Fruit fly (Drosophila melanogaster) whole organism, embryonic: ENCODE data around the gene Parg.

Experiments used
- Adf1 ChIP-seq: fragments of 200-800 bp; sonication (Bioruptor generic); IDR thresholded peaks from 2 replicates; pipeline ENCODE4 v1.3.6; 2022; ENCODE audit warnings: missing biosample characterization, missing genetic modification characterization
- CG11696 ChIP-seq: fragments of 200-800 bp; sonication (Bioruptor generic); IDR thresholded peaks from 2 replicates; pipeline ENCODE4 v1.3.6; 2022; ENCODE audit warnings: missing biosample characterization, missing genetic modification characterization
- CG12236 ChIP-seq: fragments of 200-800 bp; sonication (Bioruptor generic); optimal IDR thresholded peaks from 2 replicates; lab custom pipeline; 2016; ENCODE audit warnings: missing biosample characterization, missing genetic modification characterization
- CG12659 ChIP-seq: fragments of 200-800 bp; sonication (Bioruptor generic); optimal IDR thresholded peaks from 3 replicates; lab custom pipeline; 2017; ENCODE audit warnings: mild to moderate bottlenecking, missing biosample characterization, missing genetic modification reagents, missing genetic modification characterization
- CG14050 ChIP-seq: fragments of 200-800 bp; sonication (Bioruptor generic); IDR thresholded peaks from 3 replicates; pipeline ENCODE4 v1.3.6; 2022; ENCODE audit warnings: missing biosample characterization, missing genetic modification characterization
- CG1602 ChIP-seq: fragments of 200-800 bp; sonication (Bioruptor generic); optimal IDR thresholded peaks from 3 replicates; lab custom pipeline; 2016; ENCODE audit warnings: missing biosample characterization, missing genetic modification characterization
- CG17328 ChIP-seq: fragments of 200-800 bp; sonication (Bioruptor generic); IDR thresholded peaks from 2 replicates; pipeline ENCODE4 v1.3.6; 2022; ENCODE audit warnings: missing biosample characterization, missing genetic modification characterization
- CG17612 ChIP-seq: fragments of 200-800 bp; sonication (Bioruptor generic); IDR thresholded peaks from 2 replicates; pipeline ENCODE4 v1.3.6; 2022; ENCODE audit warnings: missing biosample characterization, missing genetic modification characterization
- CG30020 ChIP-seq: fragments of 200-800 bp; optimal IDR thresholded peaks from 2 replicates; lab custom pipeline; 2019; ENCODE audit warnings: missing biosample characterization, mild to moderate bottlenecking, missing genetic modification characterization, moderate library complexity
- CG3163 ChIP-seq: fragments of 200-800 bp; sonication (Bioruptor generic); optimal IDR thresholded peaks from 3 replicates; lab custom pipeline; 2016; ENCODE audit warnings: missing biosample characterization, missing genetic modification characterization
- CG4360 ChIP-seq: fragments of 200-800 bp; sonication (Bioruptor generic); IDR thresholded peaks from 2 replicates; pipeline ENCODE4 v1.3.6; 2022; ENCODE audit warnings: missing biosample characterization, missing genetic modification characterization
- CG6683 ChIP-seq: fragments of 200-800 bp; sonication (Bioruptor generic); optimal IDR thresholded peaks from 2 replicates; lab custom pipeline; 2017; ENCODE audit warnings: missing biosample characterization, mild to moderate bottlenecking, missing genetic modification characterization, missing genetic modification reagents
- CG7963 ChIP-seq: fragments of 200-800 bp; sonication (Bioruptor generic); IDR thresholded peaks from 3 replicates; pipeline ENCODE4 v1.3.6; 2022; ENCODE audit warnings: missing biosample characterization, missing genetic modification characterization; ENCODE audit not compliant: partially characterized antibody
- CG7987 ChIP-seq: fragments of 200-800 bp; sonication (Bioruptor generic); optimal IDR thresholded peaks from 2 replicates; lab custom pipeline; 2018; ENCODE audit warnings: missing biosample characterization, mild to moderate bottlenecking, missing genetic modification characterization, moderate library complexity
- CG9437 ChIP-seq: fragments of 200-800 bp; sonication (Bioruptor generic); optimal IDR thresholded peaks from 2 replicates; lab custom pipeline; 2018; ENCODE audit warnings: missing biosample characterization, mild to moderate bottlenecking, missing genetic modification characterization
- Camta ChIP-seq: fragments of 200-800 bp; sonication (Bioruptor generic); optimal IDR thresholded peaks from 2 replicates; lab custom pipeline; 2016; ENCODE audit warnings: missing biosample characterization, missing genetic modification characterization
- Deaf1 ChIP-seq: fragments of 200-800 bp; optimal IDR thresholded peaks from 3 replicates; lab custom pipeline; 2019; ENCODE audit warnings: missing biosample characterization, mild to moderate bottlenecking, missing genetic modification characterization, moderate library complexity
- Dek ChIP-seq: fragments of 200-800 bp; sonication (Bioruptor generic); optimal IDR thresholded peaks from 3 replicates; lab custom pipeline; 2019; ENCODE audit warnings: missing biosample characterization, mild to moderate bottlenecking, missing genetic modification characterization, moderate library complexity
- Dfd ChIP-seq, 2 experiments: fragments of >200 bp; optimal IDR thresholded peaks; 2 replicates each; lab custom pipeline; 2017; ENCODE audit warnings: missing biosample characterization in 2 of 2, missing genetic modification characterization in 2 of 2
- Dref ChIP-seq: fragments of 200-800 bp; sonication (Bioruptor generic); IDR thresholded peaks from 2 replicates; pipeline ENCODE4 v1.3.6; 2022; ENCODE audit warnings: missing biosample characterization, missing genetic modification characterization
- Fer3 ChIP-seq: fragments of 200-800 bp; sonication (Bioruptor generic); optimal IDR thresholded peaks from 2 replicates; lab custom pipeline; 2018; ENCODE audit warnings: missing biosample characterization, mild to moderate bottlenecking, missing genetic modification characterization, moderate library complexity
- Hmx ChIP-seq: fragments of 200-800 bp; sonication (Bioruptor generic); optimal IDR thresholded peaks from 2 replicates; lab custom pipeline; 2016; ENCODE audit warnings: missing biosample characterization, missing genetic modification characterization
- Lhr ChIP-seq: fragments of 200-800 bp; sonication (Bioruptor generic); optimal IDR thresholded peaks from 3 replicates; lab custom pipeline; 2017; ENCODE audit warnings: mild to moderate bottlenecking, missing biosample characterization, missing genetic modification reagents, missing genetic modification characterization
- MESR4 ChIP-seq: fragments of 200-800 bp; sonication (Bioruptor generic); optimal IDR thresholded peaks from 2 replicates; lab custom pipeline; 2018; ENCODE audit warnings: missing biosample characterization, mild to moderate bottlenecking, missing genetic modification characterization, moderate library complexity
- Max ChIP-seq: fragments of 200-800 bp; sonication (Bioruptor generic); optimal IDR thresholded peaks from 2 replicates; lab custom pipeline; 2016; ENCODE audit warnings: missing biosample characterization, mild to moderate bottlenecking, missing genetic modification characterization
- Mrtf ChIP-seq: fragments of 200-800 bp; sonication (Bioruptor generic); IDR thresholded peaks from 3 replicates; pipeline ENCODE4 v1.3.6; 2022; ENCODE audit warnings: missing biosample characterization, missing genetic modification characterization
- NC2α ChIP-seq: fragments of 200-800 bp; sonication (Bioruptor generic); optimal IDR thresholded peaks from 2 replicates; lab custom pipeline; 2016; ENCODE audit warnings: missing biosample characterization, missing genetic modification characterization
- Oli ChIP-seq: fragments of 200-800 bp; sonication (Bioruptor generic); optimal IDR thresholded peaks from 2 replicates; lab custom pipeline; 2018; ENCODE audit warnings: missing biosample characterization, mild to moderate bottlenecking, missing genetic modification characterization, moderate library complexity
- Rfx ChIP-seq: fragments of 200-800 bp; sonication (Bioruptor generic); IDR thresholded peaks from 2 replicates; pipeline ENCODE4 v1.3.6; 2022; ENCODE audit warnings: missing biosample characterization, missing genetic modification characterization
- Sox100B ChIP-seq: fragments of 200-800 bp; sonication (Bioruptor generic); optimal IDR thresholded peaks from 3 replicates; lab custom pipeline; 2018; ENCODE audit warnings: missing biosample characterization, mild to moderate bottlenecking, missing genetic modification characterization
- Sox102F ChIP-seq: fragments of 200-800 bp; sonication (Bioruptor generic); optimal IDR thresholded peaks from 2 replicates; lab custom pipeline; 2018; ENCODE audit warnings: missing biosample characterization, mild to moderate bottlenecking, missing genetic modification characterization, moderate library complexity
- Trl ChIP-seq, 3 experiments: fragments of >200 bp in 2 of 3; fragments of 200-800 bp in 1 of 3; sonication (Bioruptor generic) in 1 of 3; optimal IDR thresholded peaks; 2 replicates in 1 of 3; 3 replicates in 2 of 3; lab custom pipeline; 2016 to 2017; ENCODE audit warnings: missing biosample characterization in 1 of 3, missing genetic modification characterization in 1 of 3
- bcd ChIP-seq: fragments of 200-800 bp; sonication (Bioruptor generic); optimal IDR thresholded peaks from 2 replicates; lab custom pipeline; 2017; ENCODE audit warnings: missing biosample characterization, mild to moderate bottlenecking, missing genetic modification characterization
- chn ChIP-seq: fragments of 200-800 bp; sonication (Bioruptor generic); optimal IDR thresholded peaks from 2 replicates; lab custom pipeline; 2016; ENCODE audit warnings: missing biosample characterization, missing genetic modification characterization
- crol ChIP-seq: fragments of 200-800 bp; sonication (Bioruptor generic); IDR thresholded peaks from 2 replicates; pipeline ENCODE4 v1.3.6; 2022; ENCODE audit warnings: missing biosample characterization, missing genetic modification characterization
- fd64A ChIP-seq: fragments of 200-800 bp; sonication (Bioruptor generic); optimal IDR thresholded peaks from 3 replicates; lab custom pipeline; 2018; ENCODE audit warnings: missing biosample characterization, mild to moderate bottlenecking, missing genetic modification characterization
- gro ChIP-seq: fragments of 200-800 bp; sonication (Bioruptor generic); optimal IDR thresholded peaks from 2 replicates; lab custom pipeline; 2016; ENCODE audit warnings: missing biosample characterization, missing genetic modification characterization
- ind ChIP-seq: fragments of 200-800 bp; sonication (Bioruptor generic); optimal IDR thresholded peaks from 3 replicates; lab custom pipeline; 2016; ENCODE audit warnings: missing biosample characterization, missing genetic modification characterization
- insv ChIP-seq, 2 experiments: fragments of 200-800 bp; sonication (Bioruptor generic); optimal IDR thresholded peaks; 3 replicates each; lab custom pipeline; 2016 to 2018; ENCODE audit warnings: missing biosample characterization in 2 of 2, missing genetic modification characterization in 2 of 2
- jumu ChIP-seq: fragments of 200-800 bp; sonication (Bioruptor generic); optimal IDR thresholded peaks from 3 replicates; lab custom pipeline; 2016; ENCODE audit warnings: missing biosample characterization, missing genetic modification characterization
- psq ChIP-seq: fragments of 200-800 bp; sonication (Bioruptor generic); optimal IDR thresholded peaks from 2 replicates; lab custom pipeline; 2017; ENCODE audit warnings: missing biosample characterization, missing genetic modification characterization
- row ChIP-seq: fragments of 200-800 bp; sonication (Bioruptor generic); IDR thresholded peaks from 3 replicates; pipeline ENCODE4 v1.3.6; 2022; ENCODE audit warnings: missing biosample characterization, missing genetic modification characterization
- sens ChIP-seq: fragments of 200-800 bp; sonication (Bioruptor generic); peaks from one replicate; lab custom pipeline; 2016; ENCODE audit warnings: missing biosample characterization, missing genetic modification characterization
- sisA ChIP-seq: fragments of 200-800 bp; sonication (Bioruptor generic); IDR thresholded peaks from 2 replicates; pipeline ENCODE4 v1.3.6; 2022; ENCODE audit warnings: missing biosample characterization, missing genetic modification characterization
- so ChIP-seq: fragments of 200-800 bp; sonication (Bioruptor generic); IDR thresholded peaks from 3 replicates; pipeline ENCODE4 v1.3.6; 2022; ENCODE audit warnings: missing biosample characterization, missing genetic modification characterization
- tna ChIP-seq: fragments of 200-800 bp; sonication (Bioruptor generic); IDR thresholded peaks from 2 replicates; pipeline ENCODE4 v1.3.6; 2022; ENCODE audit warnings: missing biosample characterization, missing genetic modification characterization; ENCODE audit not compliant: partially characterized antibody
- toy ChIP-seq: fragments of 200-800 bp; sonication (Bioruptor generic); IDR thresholded peaks from 2 replicates; pipeline ENCODE4 v1.3.6; 2022; ENCODE audit warnings: missing biosample characterization, missing genetic modification characterization
- tup ChIP-seq: fragments of 200-800 bp; sonication (Bioruptor generic); optimal IDR thresholded peaks from 2 replicates; lab custom pipeline; 2016; ENCODE audit warnings: missing biosample characterization, mild to moderate bottlenecking, missing genetic modification characterization, moderate library complexity
- wor ChIP-seq: fragments of 200-800 bp; sonication (Bioruptor generic); IDR thresholded peaks from 2 replicates; pipeline ENCODE4 v1.3.6; 2022; ENCODE audit warnings: missing biosample characterization, missing genetic modification characterization

Gene Parg

dm6 chrX:3694770-3695145 is 23.5 kb upstream of the Parg start (continued):
- no peak for TF ChIP-seq Sox102F
- TF ChIP-seq CG12659 (GFP tag; lab: Kevin White, UChicago): no peak
- TF ChIP-seq CG3163 (GFP tag; lab: Kevin White, UChicago): peak; percentile 42
- no peak for TF ChIP-seq tna
- TF ChIP-seq Adf1 (GFP tag; lab: Robert Waterston, UW): peak; percentile 87
- TF ChIP-seq Camta: no peak
- TF ChIP-seq Dek: no peak
- TF ChIP-seq CG4360: peak; percentile 74
- TF ChIP-seq toy (GFP tag; lab: Robert Waterston, UW): no peak
- no peak for TF ChIP-seq NC2α
- no peak for TF ChIP-seq Deaf1 (tag; lab: Kevin White, UChicago)
- peak in 1 of 2 experiments; percentile 74 for TF ChIP-seq Trl (optimal IDR thresholded peaks at IDR 0.05; lab: Kevin White, UChicago)
- TF ChIP-seq Trl (GFP tag; optimal IDR thresholded peaks at IDR 0.05; lab: Kevin White, UChicago): no peak

dm6 chrX:3693989-3694769 is 22.9 kb upstream of the Parg start:
- TF ChIP-seq gro (GFP tag; lab: Kevin White, UChicago) (no peak), wor (GFP tag; lab: Robert Waterston, UW) (no peak), row (peak; percentile 62), jumu (GFP tag; lab: Kevin White, UChicago) (peak; percentile 42), bcd (peak; percentile 55), Dref (GFP tag; lab: Robert Waterston, UW) (no peak), Rfx (GFP tag; lab: Robert Waterston, UW) (0 out of 2 replicates have a peak, but pooled peaks have one; percentile 15), crol (GFP tag; lab: Robert Waterston, UW) (no peak), chn (GFP tag; lab: Kevin White, UChicago) (peak; percentile 69), CG11696 (peak; percentile 84), CG9437 (GFP tag; lab: Kevin White, UChicago) (peak; percentile 72), Dfd (GFP tag; optimal IDR thresholded peaks at IDR 0.05; lab: Kevin White, UChicago) (no peak), Max (GFP tag; lab: Kevin White, UChicago) (no peak), Oli (peak; percentile 74), CG30020 (peak; percentile 11), ind (GFP tag; lab: Kevin White, UChicago) (peak; percentile 58), CG7987 (GFP tag; lab: Kevin White, UChicago) (no peak), fd64A (GFP tag; lab: Kevin White, UChicago) (peak; percentile 29), CG17612 (GFP tag; lab: Robert Waterston, UW) (no peak), sisA (GFP tag; lab: Robert Waterston, UW) (no peak; the same call in 1 of the 2 replicates), tup (GFP tag; lab: Kevin White, UChicago) (no peak), Fer3 (tag; lab: Kevin White, UChicago) (no peak), MESR4 (GFP tag; lab: Kevin White, UChicago) (no peak), psq (GFP tag; lab: Kevin White, UChicago) (no peak), CG14050 (GFP tag; lab: Robert Waterston, UW) (0 out of 3 replicates have a peak, but pooled peaks have one; percentile 14), so (GFP tag; lab: Robert Waterston, UW) (no peak), CG1602 (GFP tag; lab: Kevin White, UChicago) (peak; percentile 40), insv (GFP tag; optimal IDR thresholded peaks at IDR 0.05; lab: Kevin White, UChicago) (no peak), CG12236 (GFP tag; lab: Kevin White, UChicago) (peak; percentile 49), Sox100B (GFP tag; lab: Kevin White, UChicago) (peak; percentile 83), CG17328 (GFP tag; lab: Robert Waterston, UW) (no peak), sens (GFP tag; lab: Kevin White, UChicago) (peak; percentile 96), CG6683 (GFP tag; lab: Kevin White, UChicago) (no peak), Mrtf (no peak), CG7963 (GFP tag; lab: Robert Waterston, UW) (no peak), Lhr (peak; percentile 4), Hmx (GFP tag; lab: Kevin White, UChicago) (no peak), Trl (optimal IDR thresholded peaks at IDR 0.05; lab: Kevin White, UChicago) (peak; percentile 14 to 50), Trl (GFP tag; optimal IDR thresholded peaks at IDR 0.05; lab: Kevin White, UChicago) (no peak)
